Fruit fly (Drosophila melanogaster) whole organism, adult: ENCODE results near the gene Syt12.

ENCODE experiments used
- CG11617 ChIP-seq: fragments of 200-800 bp; sonication (Bioruptor generic); optimal IDR thresholded peaks from 2 replicates; lab custom pipeline; 2017; ENCODE audit warnings: mild to moderate bottlenecking, missing biosample characterization, missing genetic modification reagents, missing genetic modification characterization
- CG12768 ChIP-seq: fragments of 200-800 bp; sonication (Bioruptor generic); optimal IDR thresholded peaks from 2 replicates; lab custom pipeline; 2017; ENCODE audit warnings: missing biosample characterization, missing genetic modification characterization, mild to moderate bottlenecking, moderate library complexity, missing genetic modification reagents
- CG14711 ChIP-seq: fragments of 200-800 bp; sonication (Bioruptor generic); optimal IDR thresholded peaks from 2 replicates; lab custom pipeline; 2018; ENCODE audit warnings: missing biosample characterization, mild to moderate bottlenecking, missing genetic modification characterization, moderate library complexity
- CG1620 ChIP-seq: fragments of 200-800 bp; sonication (Bioruptor generic); optimal IDR thresholded peaks from 2 replicates; lab custom pipeline; 2016; ENCODE audit warnings: missing biosample characterization, missing genetic modification characterization
- CG33017 ChIP-seq: fragments of 200-800 bp; sonication (Bioruptor generic); optimal IDR thresholded peaks from 2 replicates; lab custom pipeline; 2018; ENCODE audit warnings: missing biosample characterization, mild to moderate bottlenecking, missing genetic modification characterization, moderate library complexity
- CG5204 ChIP-seq: fragments of 200-800 bp; sonication (Bioruptor generic); optimal IDR thresholded peaks from 2 replicates; lab custom pipeline; 2016; ENCODE audit warnings: missing biosample characterization, missing genetic modification characterization
- CG7045 ChIP-seq: fragments of 200-800 bp; sonication (Bioruptor generic); optimal IDR thresholded peaks from 2 replicates; lab custom pipeline; 2017; ENCODE audit warnings: missing biosample characterization, mild to moderate bottlenecking, missing genetic modification characterization
- CG7101 ChIP-seq: fragments of 200-800 bp; sonication (Bioruptor generic); optimal IDR thresholded peaks from 2 replicates; lab custom pipeline; 2018; ENCODE audit warnings: missing biosample characterization, mild to moderate bottlenecking, missing genetic modification characterization, moderate library complexity
- Clk ChIP-seq: fragments of 200-800 bp; sonication (Bioruptor generic); optimal IDR thresholded peaks from 2 replicates; lab custom pipeline; 2017; ENCODE audit warnings: missing biosample characterization, missing genetic modification characterization
- Crg-1 ChIP-seq: fragments of 200-800 bp; sonication (Bioruptor generic); optimal IDR thresholded peaks from 2 replicates; lab custom pipeline; 2016; ENCODE audit warnings: missing biosample characterization, missing genetic modification characterization
- Hr96 ChIP-seq: fragments of 200-800 bp; sonication (Bioruptor generic); optimal IDR thresholded peaks from 2 replicates; lab custom pipeline; 2016; ENCODE audit warnings: missing biosample characterization, missing genetic modification characterization
- Mnt ChIP-seq: fragments of 200-800 bp; sonication (Bioruptor generic); optimal IDR thresholded peaks from 2 replicates; lab custom pipeline; 2016; ENCODE audit warnings: missing biosample characterization, mild to moderate bottlenecking, missing genetic modification characterization
- bab1 ChIP-seq: fragments of 200-800 bp; sonication (Bioruptor generic); optimal IDR thresholded peaks from 3 replicates; lab custom pipeline; 2019; ENCODE audit warnings: missing biosample characterization, mild to moderate bottlenecking, missing genetic modification characterization, moderate library complexity
- cic ChIP-seq: fragments of 200-800 bp; sonication (Bioruptor generic); optimal IDR thresholded peaks from 2 replicates; lab custom pipeline; 2017; ENCODE audit warnings: missing biosample characterization, mild to moderate bottlenecking, missing genetic modification characterization, moderate library complexity
- cnc ChIP-seq, 2 experiments: fragments of >200 bp; optimal IDR thresholded peaks; 2 replicates each; lab custom pipeline; 2017
- kay ChIP-seq: fragments of 200-800 bp; sonication (Bioruptor generic); peaks from one replicate; lab custom pipeline; 2016; ENCODE audit warnings: missing biosample characterization, missing genetic modification characterization, borderline replicate concordance
- ovo ChIP-seq: fragments of 200-800 bp; sonication (Bioruptor generic); optimal IDR thresholded peaks from 2 replicates; lab custom pipeline; 2016; ENCODE audit warnings: missing biosample characterization, missing genetic modification characterization
- pad ChIP-seq: fragments of 200-800 bp; sonication (Bioruptor generic); optimal IDR thresholded peaks from 3 replicates; lab custom pipeline; 2017; ENCODE audit warnings: missing biosample characterization, missing genetic modification characterization, mild to moderate bottlenecking, moderate library complexity, missing genetic modification reagents
- tj ChIP-seq: fragments of 200-800 bp; sonication (Bioruptor generic); optimal IDR thresholded peaks from 3 replicates; lab custom pipeline; 2017; ENCODE audit warnings: missing biosample characterization, mild to moderate bottlenecking, missing genetic modification characterization, moderate library complexity
- toe ChIP-seq: fragments of 200-800 bp; sonication (Bioruptor generic); optimal IDR thresholded peaks from 2 replicates; lab custom pipeline; 2016; ENCODE audit warnings: missing biosample characterization, missing genetic modification characterization

Syt12 gene

DNA sequence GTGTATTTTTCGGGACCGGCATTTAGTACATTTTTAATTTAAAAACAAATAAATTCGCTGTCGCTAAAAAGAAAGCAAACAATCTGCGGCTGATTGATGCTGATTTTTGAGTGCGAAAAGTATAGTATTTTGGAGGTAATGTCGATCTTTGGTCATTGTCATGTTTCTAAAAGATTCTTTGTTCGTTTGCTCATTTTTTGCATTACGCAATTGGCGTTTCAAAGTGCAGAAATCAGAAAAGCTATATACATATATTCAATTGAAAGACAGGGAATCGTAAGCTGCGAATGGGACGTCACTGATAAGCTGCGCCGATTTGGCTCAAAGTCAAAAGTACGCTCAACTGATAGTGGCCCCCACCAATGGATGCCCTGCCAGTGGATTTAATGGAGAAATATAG, 13.5 kb downstream of the Syt12 start:
- TF ChIP-seq CG7045 = no peak
- no peak for TF ChIP-seq CG7101 (tag; lab: Kevin White, UChicago)
- no peak for TF ChIP-seq CG33017 (tag; lab: Kevin White, UChicago)
- no peak for TF ChIP-seq tj (GFP tag; lab: Kevin White, UChicago)
- no peak for TF ChIP-seq ovo (GFP tag; lab: Kevin White, UChicago)
- TF ChIP-seq CG5204 (GFP tag; lab: Kevin White, UChicago) = no peak
- TF ChIP-seq CG1620 (GFP tag; lab: Kevin White, UChicago) = no peak
- TF ChIP-seq CG12768 (GFP tag; lab: Kevin White, UChicago) = no peak
- TF ChIP-seq Hr96 (GFP tag; lab: Kevin White, UChicago) = no peak
- no peak for TF ChIP-seq toe (GFP tag; lab: Kevin White, UChicago)
- TF ChIP-seq Clk (GFP tag; lab: Kevin White, UChicago) = no peak
- TF ChIP-seq Crg-1 (GFP tag; lab: Kevin White, UChicago) = no peak

DNA sequence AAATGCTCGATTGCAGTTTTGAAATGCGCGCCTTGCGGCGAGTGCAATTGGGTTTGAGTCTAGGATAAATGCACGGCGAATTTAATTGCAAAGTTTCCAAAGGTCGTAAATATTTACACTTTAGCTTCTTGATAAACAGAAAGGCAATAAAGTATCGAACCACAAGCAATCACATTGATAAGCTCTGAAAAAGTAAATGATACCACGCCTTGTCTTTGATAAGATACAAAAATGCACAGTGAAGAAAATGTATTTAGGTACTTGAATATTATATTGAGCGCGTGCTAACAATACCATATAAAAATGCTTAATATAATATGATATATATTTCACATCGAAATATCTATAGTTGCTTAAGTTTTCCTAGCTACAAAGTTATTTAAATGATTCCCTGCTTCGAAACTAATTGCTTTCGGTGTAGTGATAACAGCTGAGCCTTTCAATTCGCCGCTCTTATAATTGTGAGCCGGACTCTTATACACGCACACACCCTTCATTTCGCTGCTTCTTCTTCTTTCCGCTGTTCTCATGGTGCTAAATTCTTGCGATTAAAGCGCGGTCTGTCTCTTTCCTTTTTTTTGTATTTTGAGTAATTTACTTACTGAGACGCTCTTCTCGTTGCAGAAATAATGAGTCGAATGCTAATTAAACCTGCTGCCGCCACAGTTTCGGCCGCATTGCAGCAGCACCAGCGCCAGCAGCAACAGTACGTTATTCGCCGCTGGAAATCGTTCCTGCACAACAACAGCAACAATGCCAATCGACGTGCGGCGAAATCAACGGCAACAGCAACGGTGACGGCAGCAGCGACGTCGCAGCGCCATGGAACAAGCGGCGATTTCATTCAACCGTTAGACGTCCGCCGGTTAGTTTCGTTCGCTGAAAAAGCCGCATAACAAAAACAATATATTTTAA, 14.4 kb downstream of the Syt12 start:
- peak; percentile 89 for TF ChIP-seq ovo (GFP tag; lab: Kevin White, UChicago)
- no peak for TF ChIP-seq Clk (GFP tag; lab: Kevin White, UChicago)
- no peak for TF ChIP-seq Hr96 (GFP tag; lab: Kevin White, UChicago)
- no peak for TF ChIP-seq pad (GFP tag; lab: Kevin White, UChicago)
- TF ChIP-seq cnc (optimal IDR thresholded peaks at IDR 0.05; lab: Kevin White, UChicago) = no peak
- TF ChIP-seq kay (GFP tag; lab: Kevin White, UChicago) = peak; percentile 46
- TF ChIP-seq CG11617 (GFP tag; lab: Kevin White, UChicago) = peak; percentile 83
- peak; percentile 12 for TF ChIP-seq cic
- peak; percentile 53 for TF ChIP-seq CG5204 (GFP tag; lab: Kevin White, UChicago)
- peak; percentile 75 for TF ChIP-seq tj (GFP tag; lab: Kevin White, UChicago)
- TF ChIP-seq toe (GFP tag; lab: Kevin White, UChicago) = peak; percentile 36
- peak; percentile 80 for TF ChIP-seq CG33017 (tag; lab: Kevin White, UChicago)
- TF ChIP-seq CG7101 (tag; lab: Kevin White, UChicago) = peak; percentile 95
- peak; percentile 79 for TF ChIP-seq Mnt (GFP tag; lab: Kevin White, UChicago)
- peak; percentile 74 for TF ChIP-seq CG7045
- peak; percentile 53 for TF ChIP-seq bab1
- peak; percentile 80 for TF ChIP-seq Crg-1 (GFP tag; lab: Kevin White, UChicago)
- peak; percentile 77 for TF ChIP-seq CG12768 (GFP tag; lab: Kevin White, UChicago)
- peak; percentile 42 for TF ChIP-seq CG1620 (GFP tag; lab: Kevin White, UChicago)
- peak; percentile 87 for TF ChIP-seq CG14711 (tag; lab: Kevin White, UChicago)

DNA sequence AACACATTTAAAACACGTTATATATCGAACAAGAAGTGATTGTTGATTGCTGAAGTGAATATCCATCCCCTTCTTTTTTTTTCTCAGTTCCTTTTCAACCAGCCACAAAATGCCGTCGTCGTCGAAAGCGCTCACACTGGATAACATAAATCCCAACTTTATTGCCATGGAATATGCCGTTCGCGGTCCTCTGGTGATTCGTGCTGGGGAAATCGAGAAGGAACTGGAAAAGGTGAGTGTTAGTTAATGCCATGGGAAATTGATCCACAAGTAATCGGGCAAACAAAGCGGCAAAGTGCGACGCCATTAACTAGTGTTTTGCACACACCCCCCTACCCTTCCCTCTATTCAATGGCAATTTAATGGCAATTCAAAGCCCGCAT, 15.1 kb downstream of the Syt12 start:
- TF ChIP-seq bab1 (no peak), cic (no peak), toe (GFP tag; lab: Kevin White, UChicago) (no peak), CG1620 (GFP tag; lab: Kevin White, UChicago) (no peak), Crg-1 (GFP tag; lab: Kevin White, UChicago) (no peak), Hr96 (GFP tag; lab: Kevin White, UChicago) (no peak), CG7045 (no peak), cnc (optimal IDR thresholded peaks at IDR 0.05; lab: Kevin White, UChicago) (no peak), pad (GFP tag; lab: Kevin White, UChicago) (peak; percentile 94), CG12768 (GFP tag; lab: Kevin White, UChicago) (peak; percentile 29), Mnt (GFP tag; lab: Kevin White, UChicago) (no peak), kay (GFP tag; lab: Kevin White, UChicago) (no peak), ovo (GFP tag; lab: Kevin White, UChicago) (no peak)

DNA sequence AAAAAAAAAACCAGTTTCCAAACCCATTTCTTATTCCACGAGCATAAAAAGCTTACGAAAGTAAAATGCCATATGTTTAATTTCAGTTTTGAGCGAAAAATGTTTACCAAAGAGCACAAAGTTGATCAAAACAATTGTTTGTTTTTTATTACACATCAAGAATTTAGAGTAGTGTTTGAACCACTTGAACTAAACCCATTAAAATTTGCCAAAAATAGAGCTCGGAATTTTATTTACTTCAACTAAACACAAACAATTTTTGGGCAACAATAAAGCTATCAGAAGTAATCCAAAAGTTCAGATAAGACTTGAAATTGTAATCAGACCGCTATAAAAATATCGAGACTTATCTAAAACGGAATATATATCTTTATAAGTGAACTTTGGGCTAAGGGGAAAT, 15.9 kb downstream of the Syt12 start:
- TF ChIP-seq kay (GFP tag; lab: Kevin White, UChicago) (peak; percentile 65), Crg-1 (GFP tag; lab: Kevin White, UChicago) (no peak)

DNA sequence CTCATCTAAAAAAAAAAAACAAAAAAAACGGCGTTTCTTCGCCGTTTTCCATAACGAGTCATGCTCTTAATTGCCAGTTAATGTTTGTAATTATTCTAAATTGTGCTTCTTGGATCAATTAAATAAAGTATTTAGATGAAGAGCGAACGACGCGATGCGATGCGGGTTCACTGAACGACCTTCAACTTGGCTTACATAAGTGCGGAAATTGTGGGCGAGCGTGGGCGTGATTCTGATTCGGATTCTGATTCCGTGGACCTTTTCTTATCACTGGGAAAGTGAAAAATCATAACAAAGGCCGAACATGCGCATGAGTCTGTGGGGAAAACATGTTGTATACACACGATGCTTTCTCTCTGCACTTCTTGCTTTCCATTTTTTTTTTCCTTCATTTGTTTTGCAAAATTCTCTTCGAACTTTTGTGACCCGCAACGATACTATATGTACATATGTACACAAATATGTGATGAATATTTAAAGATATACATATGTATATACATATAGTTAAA, 16.5 kb downstream of the Syt12 start:
- TF ChIP-seq cnc (optimal IDR thresholded peaks at IDR 0.05; lab: Kevin White, UChicago) (no peak), CG11617 (GFP tag; lab: Kevin White, UChicago) (no peak), kay (GFP tag; lab: Kevin White, UChicago) (no peak), Clk (GFP tag; lab: Kevin White, UChicago) (no peak), tj (GFP tag; lab: Kevin White, UChicago) (no peak), CG1620 (GFP tag; lab: Kevin White, UChicago) (no peak), Hr96 (GFP tag; lab: Kevin White, UChicago) (no peak), toe (GFP tag; lab: Kevin White, UChicago) (no peak), cic (no peak), CG7045 (no peak), CG12768 (GFP tag; lab: Kevin White, UChicago) (no peak), CG5204 (GFP tag; lab: Kevin White, UChicago) (no peak)

- peak; percentile 63 for TF ChIP-seq bab1
- TF ChIP-seq CG33017 (tag; lab: Kevin White, UChicago) = peak; percentile 85
- TF ChIP-seq Mnt (GFP tag; lab: Kevin White, UChicago) = peak; percentile 72
- peak; percentile 13 for TF ChIP-seq toe (GFP tag; lab: Kevin White, UChicago)
- TF ChIP-seq CG12768 (GFP tag; lab: Kevin White, UChicago) = peak; percentile 75
- TF ChIP-seq tj (GFP tag; lab: Kevin White, UChicago) = peak; percentile 82
- peak; percentile 4 for TF ChIP-seq CG1620 (GFP tag; lab: Kevin White, UChicago)
- peak; percentile 62 for TF ChIP-seq pad (GFP tag; lab: Kevin White, UChicago)
- no peak for TF ChIP-seq cnc (optimal IDR thresholded peaks at IDR 0.05; lab: Kevin White, UChicago)
- TF ChIP-seq cic = peak; percentile 49
- peak; percentile 92 for TF ChIP-seq CG7101 (tag; lab: Kevin White, UChicago)
- no peak for TF ChIP-seq Hr96 (GFP tag; lab: Kevin White, UChicago)
- peak; percentile 89 for TF ChIP-seq CG11617 (GFP tag; lab: Kevin White, UChicago)
- peak; percentile 33 for TF ChIP-seq Crg-1 (GFP tag; lab: Kevin White, UChicago)
- TF ChIP-seq Clk (GFP tag; lab: Kevin White, UChicago) = peak; percentile 28
- peak; percentile 65 for TF ChIP-seq kay (GFP tag; lab: Kevin White, UChicago)
- peak; percentile 79 for TF ChIP-seq CG14711 (tag; lab: Kevin White, UChicago)
- no peak for TF ChIP-seq CG5204 (GFP tag; lab: Kevin White, UChicago)
- TF ChIP-seq CG7045 = peak; percentile 44
- peak; percentile 33 for TF ChIP-seq ovo (GFP tag; lab: Kevin White, UChicago)
These were observed 17.5 kb downstream of the Syt12 start for dm6 chrX:13376520-13376919.
